Worm (Caenorhabditis elegans) whole organism, L4/young adult: ENCODE data around the gene C18D11.6.
"Not testable (repeated sequence)": the region's sequence is repeated elsewhere in the genome, so short reads cannot be mapped to it uniquely, and the experiment has no call there.

Experiments used
- W03F9.2 ChIP-seq: fragments of 150-350 bp; optimal IDR thresholded peaks from 2 replicates; lab custom pipeline; 2014; ENCODE audit warnings: missing biosample characterization, missing genetic modification characterization
- dao-5 ChIP-seq: sonication (generic microtip); optimal IDR thresholded peaks from 2 replicates; lab custom pipeline; 2016; ENCODE audit warnings: missing genotype, missing genetic modification characterization, moderate library complexity, missing compliant biosample characterization

DNA sequence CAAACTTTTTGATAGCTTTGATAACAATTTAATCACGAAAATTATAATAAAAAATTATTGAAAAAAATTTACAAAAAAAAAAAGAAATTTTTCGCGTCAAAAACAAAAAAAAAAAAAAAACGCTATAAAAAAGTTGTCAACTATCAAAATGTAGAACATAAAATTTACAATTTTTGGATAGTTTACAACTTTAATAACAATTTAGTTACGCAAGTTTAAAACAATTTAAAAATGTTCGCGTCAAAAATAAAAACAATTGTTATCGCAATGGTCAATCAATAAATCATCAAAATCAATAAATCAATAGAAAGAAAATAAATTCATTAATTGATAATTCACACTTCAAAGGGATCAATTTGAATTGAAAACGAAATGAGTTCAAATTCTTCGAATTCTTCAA, 23.0 kb upstream of the C18D11.6 start, which contains the start of gene C24H11.1:
- not testable (repeated sequence) for TF ChIP-seq W03F9.2, dao-5 (tag; lab: Kevin White, UChicago)
